Fruit fly (Drosophila melanogaster) whole organism, wandering third instar larva: ENCODE measurements around the gene CG43841.

Experiments
- Abd-B ChIP-seq: fragments of >200 bp; optimal IDR thresholded peaks from 2 replicates; lab custom pipeline; 2017; ENCODE audit warnings: missing biosample characterization, missing genetic modification characterization
- CG32264 ChIP-seq: fragments of 200-800 bp; sonication (Bioruptor generic); optimal IDR thresholded peaks from 2 replicates; lab custom pipeline; 2016; ENCODE audit warnings: missing biosample characterization, missing genetic modification characterization
- CG9705 ChIP-seq: fragments of 200-800 bp; sonication (Bioruptor generic); optimal IDR thresholded peaks from 2 replicates; lab custom pipeline; 2018; ENCODE audit warnings: missing biosample characterization, mild to moderate bottlenecking, missing genetic modification characterization
- CrebA ChIP-seq: fragments of 200-800 bp; sonication (Bioruptor generic); optimal IDR thresholded peaks from 2 replicates; lab custom pipeline; 2016; ENCODE audit warnings: missing biosample characterization, mild to moderate bottlenecking, missing genetic modification characterization, borderline replicate concordance
- Dfd ChIP-seq: fragments of >200 bp; optimal IDR thresholded peaks from 2 replicates; lab custom pipeline; 2017; ENCODE audit warnings: missing biosample characterization, missing genetic modification characterization
- Dif ChIP-seq: fragments of 200-275, 200-300 bp; sonication (Bioruptor generic); optimal IDR thresholded peaks from 2 replicates; lab custom pipeline; 2018; ENCODE audit warnings: missing biosample characterization, missing genetic modification characterization; ENCODE audit not compliant: partially characterized antibody
- GATAd ChIP-seq: sonication (Bioruptor generic); optimal IDR thresholded peaks from 2 replicates; lab custom pipeline; 2016; ENCODE audit warnings: missing biosample characterization, missing genetic modification characterization
- HLH106 ChIP-seq: fragments of 200-800 bp; optimal IDR thresholded peaks from 3 replicates; lab custom pipeline; 2019; ENCODE audit warnings: missing biosample characterization, mild to moderate bottlenecking, missing genetic modification characterization, moderate library complexity
- Hnf4 ChIP-seq: fragments of 200-800 bp; sonication (Bioruptor generic); optimal IDR thresholded peaks from 2 replicates; lab custom pipeline; 2016; ENCODE audit warnings: missing biosample characterization, mild to moderate bottlenecking, missing genetic modification characterization
- Hr78 ChIP-seq: fragments of >200 bp; optimal IDR thresholded peaks from 2 replicates; lab custom pipeline; 2017; ENCODE audit warnings: missing biosample characterization, missing genetic modification characterization
- Hr83 ChIP-seq: fragments of 200-300 bp; sonication (Bioruptor generic); optimal IDR thresholded peaks from 2 replicates; lab custom pipeline; 2016; ENCODE audit warnings: missing biosample characterization, mild to moderate bottlenecking, missing genetic modification characterization, moderate library complexity; ENCODE audit not compliant: poor library complexity, severe bottlenecking
- Jra ChIP-seq: sonication (Bioruptor generic); optimal IDR thresholded peaks from 2 replicates; lab custom pipeline; 2016; ENCODE audit warnings: missing biosample characterization, missing genetic modification characterization
- Mio ChIP-seq: sonication (Bioruptor generic); optimal IDR thresholded peaks from 2 replicates; lab custom pipeline; 2016; ENCODE audit warnings: missing biosample characterization, missing genetic modification characterization
- Myc ChIP-seq: fragments of >200 bp; optimal IDR thresholded peaks from 2 replicates; lab custom pipeline; 2017
- N ChIP-seq: fragments of >200 bp; optimal IDR thresholded peaks from 2 replicates; lab custom pipeline; 2018; ENCODE audit warnings: missing biosample characterization, missing external identifiers, missing genetic modification characterization
- OdsH ChIP-seq: fragments of 200-800 bp; sonication (Bioruptor generic); optimal IDR thresholded peaks from 2 replicates; lab custom pipeline; 2016; ENCODE audit warnings: missing biosample characterization, mild to moderate bottlenecking, missing genetic modification characterization
- Rel ChIP-seq, 2 experiments: fragments of 200-800 bp; sonication (Bioruptor generic) in 1 of 2; optimal IDR thresholded peaks; 2 replicates in 1 of 2; 3 replicates in 1 of 2; lab custom pipeline; 2016 to 2019; ENCODE audit warnings: mild to moderate bottlenecking in 2 of 2, missing biosample characterization in 2 of 2, missing genetic modification characterization in 2 of 2, moderate library complexity in 1 of 2
- Sp1 ChIP-seq: fragments of 200-800 bp; sonication (Bioruptor generic); optimal IDR thresholded peaks from 3 replicates; lab custom pipeline; 2019; ENCODE audit warnings: missing biosample characterization, mild to moderate bottlenecking, missing genetic modification characterization, moderate library complexity
- Vsx2 ChIP-seq: fragments of 200-300, 225-300 bp; sonication (Bioruptor generic); optimal IDR thresholded peaks from 2 replicates; lab custom pipeline; 2018; ENCODE audit warnings: missing biosample characterization, missing genetic modification characterization; ENCODE audit not compliant: partially characterized antibody
- br ChIP-seq: fragments of 200-800 bp; sonication (Bioruptor generic); optimal IDR thresholded peaks from 2 replicates; lab custom pipeline; 2016; ENCODE audit warnings: missing biosample characterization, missing genetic modification characterization
- brk ChIP-seq: fragments of 200-800 bp; sonication (Bioruptor generic); optimal IDR thresholded peaks from 2 replicates; lab custom pipeline; 2016; ENCODE audit warnings: missing biosample characterization, mild to moderate bottlenecking, missing genetic modification characterization
- dl ChIP-seq, 2 experiments: fragments of 175-275, 200-275 bp in 1 of 2; fragments of 200-275 bp in 1 of 2; sonication (Bioruptor generic); optimal IDR thresholded peaks; lab custom pipeline; 2018; ENCODE audit warnings: mild to moderate bottlenecking in 2 of 2, missing biosample characterization in 2 of 2, missing genetic modification characterization in 2 of 2, moderate library complexity in 2 of 2; ENCODE audit not compliant: partially characterized antibody in 2 of 2, insufficient read depth in 1 of 2
- dmrt93B ChIP-seq: fragments of 200-800 bp; sonication (Bioruptor generic); optimal IDR thresholded peaks from 2 replicates; lab custom pipeline; 2018; ENCODE audit warnings: missing biosample characterization, mild to moderate bottlenecking, missing genetic modification characterization
- dsf ChIP-seq: sonication (Bioruptor generic); optimal IDR thresholded peaks from 2 replicates; lab custom pipeline; 2016; ENCODE audit warnings: missing biosample characterization, missing genetic modification characterization, borderline replicate concordance
- ey ChIP-seq: fragments of 200-800 bp; sonication (Bioruptor generic); optimal IDR thresholded peaks from 2 replicates; lab custom pipeline; 2016; ENCODE audit warnings: missing biosample characterization, missing genetic modification characterization
- foxo ChIP-seq, 2 experiments: fragments of 200-800 bp; sonication (Bioruptor generic); optimal IDR thresholded peaks; 2 replicates in 1 of 2; 3 replicates in 1 of 2; lab custom pipeline; 2016 to 2017; ENCODE audit warnings: missing biosample characterization in 2 of 2, missing genetic modification characterization in 2 of 2
- fru ChIP-seq: fragments of 200-800 bp; sonication (Bioruptor generic); optimal IDR thresholded peaks from 3 replicates; lab custom pipeline; 2016; ENCODE audit warnings: missing biosample characterization, mild to moderate bottlenecking, missing genetic modification characterization
- h ChIP-seq: fragments of 200-800 bp; sonication (Bioruptor generic); optimal IDR thresholded peaks from 3 replicates; lab custom pipeline; 2016; ENCODE audit warnings: missing biosample characterization, mild to moderate bottlenecking, missing genetic modification characterization
- jim ChIP-seq: fragments of 175-275, 200-325 bp; sonication (Bioruptor generic); optimal IDR thresholded peaks from 2 replicates; lab custom pipeline; 2016; ENCODE audit warnings: missing biosample characterization, mild to moderate bottlenecking, missing genetic modification characterization
- lola ChIP-seq: fragments of >200 bp; optimal IDR thresholded peaks from 2 replicates; lab custom pipeline; 2017; ENCODE audit warnings: missing biosample characterization, missing genetic modification characterization
- pan ChIP-seq: fragments of >200 bp; optimal IDR thresholded peaks from 2 replicates; lab custom pipeline; 2017
- psq ChIP-seq: fragments of 200-800 bp; sonication (Bioruptor generic); optimal IDR thresholded peaks from 3 replicates; lab custom pipeline; 2017; ENCODE audit warnings: missing biosample characterization, mild to moderate bottlenecking, missing genetic modification characterization, moderate library complexity
- rgr ChIP-seq: fragments of 200-800 bp; sonication (Bioruptor generic); optimal IDR thresholded peaks from 3 replicates; lab custom pipeline; 2016; ENCODE audit warnings: missing biosample characterization, mild to moderate bottlenecking, missing genetic modification characterization
- sage ChIP-seq: fragments of 200-800 bp; sonication (Bioruptor generic); optimal IDR thresholded peaks from 2 replicates; lab custom pipeline; 2016; ENCODE audit warnings: missing biosample characterization, mild to moderate bottlenecking, missing genetic modification characterization
- sv ChIP-seq: fragments of 200-800 bp; sonication (Bioruptor generic); optimal IDR thresholded peaks from 3 replicates; lab custom pipeline; 2016; ENCODE audit warnings: missing biosample characterization, missing genetic modification characterization
- tai ChIP-seq: sonication (Bioruptor generic); optimal IDR thresholded peaks from 2 replicates; lab custom pipeline; 2016; ENCODE audit warnings: missing biosample characterization, missing genetic modification characterization
- usp ChIP-seq: fragments of >200 bp; optimal IDR thresholded peaks from 2 replicates; lab custom pipeline; 2017; ENCODE audit warnings: missing biosample characterization, missing genetic modification characterization
- woc ChIP-seq: sonication (Bioruptor generic); optimal IDR thresholded peaks from 2 replicates; lab custom pipeline; 2016; ENCODE audit warnings: missing biosample characterization, mild to moderate bottlenecking, missing genetic modification characterization

Gene CG43841

DNA sequence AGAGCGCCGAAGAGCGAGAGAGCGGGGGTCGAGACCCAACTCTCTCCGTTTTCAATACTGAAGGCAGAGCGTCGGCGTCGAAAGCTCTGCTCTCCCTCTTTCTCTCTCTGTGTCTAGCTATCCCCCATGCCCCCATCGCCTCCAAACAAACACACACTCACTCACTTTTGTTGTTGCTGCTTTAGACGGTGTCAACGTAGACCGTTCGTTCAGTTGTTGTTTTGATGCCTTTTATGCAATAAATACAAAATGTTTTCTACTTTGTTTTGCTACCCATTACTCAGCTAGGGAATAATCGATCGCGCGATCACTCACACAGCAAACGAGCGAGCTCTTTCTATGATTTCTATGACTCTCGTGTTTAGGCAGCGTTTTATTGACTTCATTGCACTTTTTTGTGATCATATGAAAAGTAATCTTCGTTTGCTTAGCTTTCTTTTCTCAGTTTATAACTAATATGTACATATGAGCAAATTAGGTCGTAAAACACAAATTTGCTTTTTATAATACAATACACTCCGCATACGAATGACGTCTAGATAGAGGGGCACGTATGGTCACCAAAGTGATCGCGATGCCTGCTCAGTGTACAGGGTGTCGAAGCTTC lies 34.7 kb upstream of the CG43841 start:
- TF ChIP-seq Abd-B = no peak
- no peak for TF ChIP-seq Rel (GFP tag; optimal IDR thresholded peaks at IDR 0.05; lab: Kevin White, UChicago)
- no peak for TF ChIP-seq Rel (tag; optimal IDR thresholded peaks at IDR 0.05; lab: Kevin White, UChicago)
- no peak for TF ChIP-seq usp (GFP tag; lab: Kevin White, UChicago)
- TF ChIP-seq rgr (GFP tag; lab: Kevin White, UChicago) = no peak
- peak; percentile 3 for TF ChIP-seq Jra (GFP tag; lab: Kevin White, UChicago)
- peak; percentile 1 for TF ChIP-seq jim
- TF ChIP-seq pan (lab: Kevin White, UChicago) = peak; percentile 70
- no peak for TF ChIP-seq Myc (lab: Kevin White, UChicago)
- TF ChIP-seq Vsx2 = peak; percentile 90
- peak; percentile 1 for TF ChIP-seq h (GFP tag; lab: Kevin White, UChicago)
- no peak for TF ChIP-seq tai
- TF ChIP-seq GATAd (GFP tag; lab: Kevin White, UChicago) = no peak
- no peak for TF ChIP-seq Hr78 (GFP tag; lab: Kevin White, UChicago)
- no peak for TF ChIP-seq psq (GFP tag; lab: Kevin White, UChicago)
- TF ChIP-seq Sp1 (GFP tag; lab: Kevin White, UChicago) = no peak
- TF ChIP-seq HLH106 (tag; lab: Kevin White, UChicago) = no peak
- no peak for TF ChIP-seq lola (GFP tag; lab: Kevin White, UChicago)
- no peak for TF ChIP-seq woc
- no peak for TF ChIP-seq ey (GFP tag; lab: Kevin White, UChicago)
- no peak for TF ChIP-seq foxo (GFP tag; optimal IDR thresholded peaks at IDR 0.05; lab: Kevin White, UChicago)
- no peak for TF ChIP-seq Mio (GFP tag; lab: Kevin White, UChicago)
- TF ChIP-seq Hr83 (GFP tag; lab: Kevin White, UChicago) = no peak
- no peak for TF ChIP-seq OdsH (GFP tag; lab: Kevin White, UChicago)
- peak; percentile 15 for TF ChIP-seq Hnf4 (GFP tag; lab: Kevin White, UChicago)
- TF ChIP-seq brk (GFP tag; lab: Kevin White, UChicago) = no peak
- TF ChIP-seq dsf (GFP tag; lab: Kevin White, UChicago) = no peak
- no peak for TF ChIP-seq sv (GFP tag; lab: Kevin White, UChicago)
- TF ChIP-seq dl (GFP tag; optimal IDR thresholded peaks at IDR 0.05; lab: Kevin White, UChicago; ENCODE audit: insufficient read depth in 1 of 2, partially characterized antibody in 2 of 2) = peak; percentile 90 to 93
- no peak for TF ChIP-seq N (GFP tag; lab: Kevin White, UChicago)
- no peak for TF ChIP-seq CrebA
- peak; percentile 91 for TF ChIP-seq br (GFP tag; lab: Kevin White, UChicago)
- no peak for TF ChIP-seq Dfd (GFP tag; lab: Kevin White, UChicago)
- no peak for TF ChIP-seq CG9705 (GFP tag; lab: Kevin White, UChicago)
- TF ChIP-seq fru (GFP tag; lab: Kevin White, UChicago) = peak; percentile 0
- TF ChIP-seq CG32264 (GFP tag; lab: Kevin White, UChicago) = no peak
- peak; percentile 95 for TF ChIP-seq Dif (GFP tag; lab: Kevin White, UChicago)
- no peak for TF ChIP-seq dmrt93B (GFP tag; lab: Kevin White, UChicago)
- TF ChIP-seq sage = no peak

DNA sequence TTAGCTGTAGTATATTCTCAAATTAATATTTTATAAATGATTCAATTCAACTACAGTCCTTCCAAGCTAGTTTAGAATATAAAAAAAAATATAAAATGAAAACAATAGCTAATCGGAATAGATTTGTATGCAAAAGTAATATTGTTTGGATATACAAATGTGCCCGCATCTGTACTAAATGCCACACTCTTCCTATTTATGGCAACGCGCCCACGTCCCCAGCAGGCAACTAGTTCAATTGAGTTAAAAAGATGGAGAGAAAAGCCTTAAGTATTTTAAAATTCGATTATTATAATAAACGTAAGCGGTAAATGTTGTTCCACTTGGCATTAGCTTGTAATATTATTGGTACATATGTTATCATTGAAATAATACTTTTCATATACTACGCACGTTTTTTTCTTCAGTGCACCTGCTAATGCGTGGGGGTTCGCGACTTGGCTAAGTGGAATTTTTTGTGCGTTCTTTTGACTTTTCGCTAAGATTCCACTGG lies 33.9 kb upstream of the CG43841 start:
- TF ChIP-seq Dfd (GFP tag; lab: Kevin White, UChicago) = no peak
- no peak for TF ChIP-seq Hnf4 (GFP tag; lab: Kevin White, UChicago)
- TF ChIP-seq sv (GFP tag; lab: Kevin White, UChicago) = peak; percentile 73
- peak; percentile 15 for TF ChIP-seq ey (GFP tag; lab: Kevin White, UChicago)
- no peak for TF ChIP-seq N (GFP tag; lab: Kevin White, UChicago)
- no peak for TF ChIP-seq Hr78 (GFP tag; lab: Kevin White, UChicago)
- TF ChIP-seq jim = no peak
- no peak for TF ChIP-seq Hr83 (GFP tag; lab: Kevin White, UChicago)
- TF ChIP-seq Jra (GFP tag; lab: Kevin White, UChicago) = no peak
- no peak for TF ChIP-seq CrebA
- peak; percentile 5 for TF ChIP-seq rgr (GFP tag; lab: Kevin White, UChicago)
